Fruit fly (Drosophila melanogaster) whole organism, prepupa: ENCODE results near the gene naz.

Experiments
- CG11762 ChIP-seq: fragments of 200-800 bp; sonication (Bioruptor generic); optimal IDR thresholded peaks from 3 replicates; lab custom pipeline; 2016; ENCODE audit warnings: missing biosample characterization, missing genetic modification characterization; ENCODE audit not compliant: insufficient read depth
- CG6792 ChIP-seq: fragments of 200-800 bp; sonication (Bioruptor generic); optimal IDR thresholded peaks from 3 replicates; lab custom pipeline; 2016; ENCODE audit warnings: missing biosample characterization, missing genetic modification characterization
- CG6808 ChIP-seq: fragments of 200-800 bp; sonication (Bioruptor generic); optimal IDR thresholded peaks from 3 replicates; lab custom pipeline; 2017; ENCODE audit warnings: missing biosample characterization, missing genetic modification characterization, mild to moderate bottlenecking, moderate library complexity, missing genetic modification reagents
- CG8119 ChIP-seq: fragments of 200-800 bp; sonication (Bioruptor generic); IDR thresholded peaks from 3 replicates; pipeline ENCODE4 v1.3.6; 2022; ENCODE audit warnings: missing biosample characterization, missing genetic modification characterization
- Eip78C ChIP-seq: fragments of 200-800 bp; sonication (Bioruptor generic); peaks from one replicate; lab custom pipeline; 2016; ENCODE audit warnings: missing biosample characterization, missing genetic modification characterization
- Lpt ChIP-seq: fragments of 200-800 bp; sonication (Bioruptor generic); optimal IDR thresholded peaks from 3 replicates; lab custom pipeline; 2016; ENCODE audit warnings: missing biosample characterization, missing genetic modification characterization
- Sox102F ChIP-seq: fragments of 200-800 bp; sonication (Bioruptor generic); optimal IDR thresholded peaks from 2 replicates; lab custom pipeline; 2016; ENCODE audit warnings: missing biosample characterization, mild to moderate bottlenecking, missing genetic modification characterization
- eg ChIP-seq: fragments of 200-800 bp; sonication (Bioruptor generic); IDR thresholded peaks from 3 replicates; pipeline ENCODE4 v1.3.6; 2022; ENCODE audit warnings: missing biosample characterization, missing genetic modification characterization
- fd59A ChIP-seq: fragments of 200-800 bp; sonication (Bioruptor generic); optimal IDR thresholded peaks from 2 replicates; lab custom pipeline; 2017; ENCODE audit warnings: missing biosample characterization, mild to moderate bottlenecking, missing genetic modification characterization, missing genetic modification reagents

Gene naz

dm6 chr3R:18266665-18267064 lies 62.1 kb downstream of the naz start:
- no peak for TF ChIP-seq CG6808
- TF ChIP-seq fd59A (GFP tag; lab: Kevin White, UChicago): no peak
- no peak for TF ChIP-seq Eip78C (GFP tag; lab: Kevin White, UChicago)
- TF ChIP-seq eg (GFP tag; lab: Robert Waterston, UW): no peak
- TF ChIP-seq Lpt (GFP tag; lab: Kevin White, UChicago): no peak
- TF ChIP-seq Sox102F (GFP tag; lab: Kevin White, UChicago): no peak
- TF ChIP-seq CG11762 (GFP tag; lab: Kevin White, UChicago): no peak
- no peak for TF ChIP-seq CG6792
- TF ChIP-seq CG8119 (GFP tag; lab: Robert Waterston, UW): no peak
- TF ChIP-seq, all 60 proteins: peak for 0
